Fruit fly (Drosophila melanogaster): ENCODE results near the gene CG15429.

CG15429 gene

DNA sequence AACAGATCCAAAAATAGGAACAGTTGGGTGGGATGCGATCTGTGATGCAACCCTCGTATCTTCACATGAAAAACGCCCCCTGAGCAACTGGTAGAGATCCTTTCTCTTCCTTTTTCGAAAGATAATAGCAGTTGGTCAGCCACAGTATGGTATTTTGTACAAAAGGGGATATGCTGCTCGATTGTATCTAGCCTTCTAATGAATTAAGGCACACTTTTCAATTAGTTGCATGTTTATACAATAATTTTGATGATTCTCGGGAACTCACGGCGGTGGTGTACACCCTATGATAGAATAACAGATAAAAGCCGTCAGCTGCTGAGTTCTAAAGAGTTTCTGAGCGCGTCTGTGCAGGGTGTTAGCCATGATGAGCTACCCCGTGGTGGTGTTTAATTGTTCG lies 3.1 kb upstream of the CG15429 start:
- no peak for TF ChIP-seq CTCF (optimal IDR thresholded peaks at IDR 0.05)
- TF ChIP-seq CG8478 (optimal IDR thresholded peaks at IDR 0.05): no peak

DNA sequence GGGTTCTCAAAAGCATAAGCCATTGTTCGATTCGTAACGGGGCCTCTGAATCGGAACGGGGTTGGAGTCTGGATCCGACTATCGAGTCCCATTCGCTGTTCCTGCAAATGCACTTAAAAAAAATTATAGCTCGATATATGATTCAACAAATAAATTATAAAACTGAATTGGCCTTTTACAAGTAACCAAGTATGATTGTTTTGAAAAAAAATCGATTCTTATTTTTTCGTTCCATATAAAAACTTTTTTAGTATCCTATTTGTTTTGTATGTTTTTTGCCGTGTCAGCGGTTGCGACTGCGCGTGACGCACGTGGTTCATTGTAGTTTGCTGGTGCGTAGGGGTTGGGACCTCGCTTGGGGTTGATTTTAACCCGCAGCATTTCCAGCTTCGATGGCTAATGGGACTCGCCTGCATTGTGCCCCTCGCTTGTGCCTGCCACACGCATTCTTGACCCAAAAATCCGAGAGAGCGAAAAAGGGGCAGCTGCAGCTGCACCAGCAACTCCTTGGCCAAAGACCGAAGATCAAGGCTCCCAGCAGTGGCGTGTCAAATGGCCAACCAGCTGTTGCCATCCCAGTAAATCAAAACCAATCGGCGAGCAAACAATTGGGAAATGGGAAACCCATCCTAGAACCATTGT lies 2.0 kb upstream of the CG15429 start:
- TF ChIP-seq CG8478 (optimal IDR thresholded peaks at IDR 0.05): no peak
- TF ChIP-seq CTCF (optimal IDR thresholded peaks at IDR 0.05): no peak

DNA sequence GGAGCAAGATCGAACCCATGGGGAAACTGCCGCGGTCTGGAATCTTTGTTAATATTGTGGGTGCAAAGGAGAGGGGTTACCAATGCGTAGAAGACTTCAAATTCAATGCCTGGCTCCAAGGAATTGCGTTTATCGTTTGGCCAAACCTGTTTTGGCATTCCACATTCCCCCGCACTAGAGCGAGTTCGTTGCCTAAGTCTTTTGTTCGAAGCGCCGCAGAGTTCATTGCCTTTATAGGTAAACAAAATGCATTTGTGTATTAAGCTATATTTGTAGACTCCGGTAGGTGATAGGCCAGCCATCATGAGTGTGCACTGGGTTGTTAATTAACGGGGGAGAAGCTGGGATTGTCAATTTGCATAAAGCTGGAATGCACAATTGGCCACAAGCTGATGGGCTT lies 2.3 kb downstream of the CG15429 start:
- TF ChIP-seq CTCF (optimal IDR thresholded peaks at IDR 0.05) (no peak), CG8478 (optimal IDR thresholded peaks at IDR 0.05) (no peak)

DNA sequence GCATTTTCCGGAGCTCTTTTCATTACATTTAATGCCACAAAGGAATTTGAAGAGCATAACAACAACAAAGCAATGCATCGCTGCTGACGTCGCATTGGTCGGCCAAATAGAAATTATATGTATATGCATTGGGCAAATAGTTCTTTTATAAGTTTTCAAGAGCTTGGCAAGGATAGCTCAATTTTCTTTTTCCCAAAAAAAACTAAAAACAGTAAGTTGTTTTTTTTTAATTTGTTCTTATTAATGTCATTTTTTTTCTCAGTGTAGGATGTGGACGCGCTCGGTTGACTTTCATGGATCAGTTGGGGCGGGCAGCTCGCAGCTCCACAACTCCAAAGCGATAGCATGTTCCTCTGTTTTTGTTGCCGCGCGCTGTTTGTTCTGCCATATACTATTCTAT lies 6.4 kb downstream of the CG15429 start:
- no peak for TF ChIP-seq CG8478 (optimal IDR thresholded peaks at IDR 0.05)
- no peak for TF ChIP-seq CTCF (optimal IDR thresholded peaks at IDR 0.05)

DNA sequence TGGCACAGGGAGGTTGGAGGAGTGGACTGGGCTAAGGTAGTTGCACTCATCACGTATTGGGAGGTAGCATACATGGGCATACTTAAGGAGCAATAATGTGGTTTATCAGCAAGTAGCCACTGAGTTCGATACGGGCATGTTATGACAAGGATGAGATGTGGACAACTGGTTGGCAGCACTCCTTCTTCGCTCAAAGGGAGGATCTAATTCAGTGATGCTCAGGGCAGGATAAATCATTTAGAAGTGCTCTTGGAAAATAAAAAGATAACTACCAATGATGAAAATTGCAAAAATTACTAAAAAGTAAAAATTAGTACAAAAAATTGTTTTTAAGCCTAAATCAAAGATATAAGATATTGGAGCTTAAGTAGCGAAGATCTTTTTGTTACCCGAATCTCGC lies 8.1 kb downstream of the CG15429 start:
- TF ChIP-seq CTCF (optimal IDR thresholded peaks at IDR 0.05) (no peak), CG8478 (optimal IDR thresholded peaks at IDR 0.05) (no peak)

DNA sequence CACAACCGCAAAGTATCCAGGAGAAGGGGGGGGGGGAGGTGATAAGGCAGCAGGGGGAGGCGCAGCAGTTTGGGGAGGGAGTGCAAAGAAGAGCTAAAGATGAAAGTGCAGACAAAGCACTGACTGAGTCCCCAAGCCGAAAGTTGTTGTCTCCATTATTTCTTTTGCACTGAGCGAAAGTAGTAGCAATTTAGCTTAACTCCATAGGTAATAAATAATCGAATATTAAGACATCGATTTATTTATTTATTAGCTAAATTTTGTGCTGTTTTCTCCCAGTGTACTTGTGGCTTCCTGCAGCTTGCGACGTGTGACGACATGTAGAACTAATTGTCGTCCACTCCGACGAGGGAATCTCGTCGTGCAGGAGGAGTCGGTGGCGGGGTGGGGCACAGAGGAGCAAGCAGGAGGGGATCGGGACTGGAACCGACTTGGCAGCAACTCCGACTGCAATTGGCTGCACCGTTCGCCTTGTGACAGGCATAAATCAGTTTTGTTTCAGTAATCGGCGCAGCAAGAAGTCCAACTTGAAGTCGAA lies 8.7 kb downstream of the CG15429 start, which contains the start of gene Traf4:
Gene Traf4, plus strand, starts transcription at position 488 of the 538 bp plus-strand sequence.
- no peak for TF ChIP-seq CG8478 (optimal IDR thresholded peaks at IDR 0.05)
- TF ChIP-seq CTCF (optimal IDR thresholded peaks at IDR 0.05): no peak

DNA sequence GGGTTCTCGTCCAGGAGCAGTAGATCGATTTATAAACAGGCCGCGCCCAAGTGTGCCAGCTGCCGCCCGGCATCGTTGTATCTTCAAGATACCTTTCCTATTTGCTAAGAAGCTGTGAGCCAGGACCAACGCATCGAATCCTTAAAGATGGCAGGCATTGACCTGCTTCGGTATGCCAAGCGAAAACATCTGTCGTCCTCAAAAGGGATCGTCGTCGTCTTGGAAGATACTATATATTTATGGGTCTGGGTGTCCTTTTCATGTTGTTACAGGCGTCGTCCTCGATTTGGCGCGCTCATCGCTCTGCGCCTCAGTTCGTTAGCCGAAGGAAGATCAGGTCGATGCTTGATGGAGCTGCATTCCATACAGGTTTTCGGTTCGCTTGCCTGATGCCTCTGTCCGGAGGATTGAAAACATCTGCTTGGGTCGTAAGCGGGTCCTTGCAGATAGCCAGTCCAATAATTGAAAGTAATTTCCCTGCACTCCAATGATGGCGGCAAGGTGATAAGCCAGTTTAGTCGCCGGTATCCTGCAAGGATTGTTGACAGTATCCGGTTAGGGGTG lies 11.0 kb downstream of the CG15429 start:
- TF ChIP-seq CTCF (optimal IDR thresholded peaks at IDR 0.05) (no peak), CG8478 (optimal IDR thresholded peaks at IDR 0.05) (no peak)

DNA sequence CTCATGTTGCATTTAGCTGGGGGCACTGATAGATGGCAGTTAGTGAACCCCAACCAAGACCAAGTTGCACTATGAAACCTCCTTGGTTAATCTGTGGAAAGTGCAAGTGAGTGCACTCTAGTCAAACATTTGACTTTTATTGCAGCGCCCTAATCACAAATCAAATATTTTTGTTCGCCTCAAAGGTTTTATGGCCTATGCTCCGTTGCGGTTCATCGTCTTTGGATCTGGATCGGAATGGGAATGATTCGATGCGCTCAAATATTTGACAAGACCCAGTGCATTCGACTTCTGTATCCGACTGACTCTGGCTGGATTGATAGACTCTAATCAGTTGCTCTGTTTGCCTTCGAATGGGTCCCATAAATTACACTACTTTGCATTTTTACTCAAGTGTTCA lies 12.1 kb downstream of the CG15429 start:
- TF ChIP-seq CTCF (optimal IDR thresholded peaks at IDR 0.05) (no peak), CG8478 (optimal IDR thresholded peaks at IDR 0.05) (no peak)

DNA sequence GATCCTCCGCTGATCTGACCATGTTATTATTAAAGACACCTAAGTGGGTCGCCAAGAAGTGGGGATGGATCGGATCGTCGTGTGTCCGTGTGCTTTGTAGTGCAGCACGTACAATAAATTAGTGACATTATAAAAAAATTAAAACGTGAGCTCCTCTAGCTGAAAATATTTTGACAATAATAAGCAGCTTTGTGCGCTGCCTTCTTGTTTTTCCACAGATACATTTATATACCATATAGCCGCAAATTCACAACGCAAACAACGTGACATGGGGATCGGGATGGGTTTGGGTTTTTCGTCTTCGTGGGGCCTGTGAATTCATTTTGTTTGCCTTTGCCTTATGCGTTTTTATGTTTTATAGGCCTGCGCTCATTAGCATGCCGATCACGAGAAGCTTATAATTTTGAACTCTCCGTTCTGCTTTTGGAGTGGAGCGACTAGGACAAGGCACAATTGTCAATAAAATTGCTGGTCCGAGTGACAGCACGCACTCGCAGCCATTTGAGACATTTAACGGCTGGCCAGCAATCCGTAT lies 13.1 kb downstream of the CG15429 start:
- TF ChIP-seq CG8478 (optimal IDR thresholded peaks at IDR 0.05): no peak
- TF ChIP-seq CTCF (optimal IDR thresholded peaks at IDR 0.05): no peak

DNA sequence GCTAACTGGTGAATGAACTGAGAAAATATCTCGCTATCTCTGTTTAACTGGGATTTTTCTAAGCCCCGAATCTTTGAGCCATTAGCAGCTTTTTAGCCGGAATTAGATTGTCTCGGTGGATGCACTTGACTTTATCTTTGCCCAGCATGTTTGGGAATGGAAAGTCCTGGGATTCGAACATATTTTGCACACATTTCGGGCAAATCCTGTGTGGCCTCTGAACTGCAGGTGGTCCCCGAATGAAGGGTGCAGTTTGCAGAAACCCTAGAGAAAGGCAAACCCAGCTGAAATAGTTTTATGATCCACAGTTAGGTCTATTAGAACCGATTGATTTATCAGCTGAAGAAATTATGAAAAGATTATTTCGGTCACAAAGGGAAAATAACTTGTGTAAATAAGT lies 13.9 kb downstream of the CG15429 start:
- TF ChIP-seq CTCF (optimal IDR thresholded peaks at IDR 0.05) (no peak), CG8478 (optimal IDR thresholded peaks at IDR 0.05) (no peak)

DNA sequence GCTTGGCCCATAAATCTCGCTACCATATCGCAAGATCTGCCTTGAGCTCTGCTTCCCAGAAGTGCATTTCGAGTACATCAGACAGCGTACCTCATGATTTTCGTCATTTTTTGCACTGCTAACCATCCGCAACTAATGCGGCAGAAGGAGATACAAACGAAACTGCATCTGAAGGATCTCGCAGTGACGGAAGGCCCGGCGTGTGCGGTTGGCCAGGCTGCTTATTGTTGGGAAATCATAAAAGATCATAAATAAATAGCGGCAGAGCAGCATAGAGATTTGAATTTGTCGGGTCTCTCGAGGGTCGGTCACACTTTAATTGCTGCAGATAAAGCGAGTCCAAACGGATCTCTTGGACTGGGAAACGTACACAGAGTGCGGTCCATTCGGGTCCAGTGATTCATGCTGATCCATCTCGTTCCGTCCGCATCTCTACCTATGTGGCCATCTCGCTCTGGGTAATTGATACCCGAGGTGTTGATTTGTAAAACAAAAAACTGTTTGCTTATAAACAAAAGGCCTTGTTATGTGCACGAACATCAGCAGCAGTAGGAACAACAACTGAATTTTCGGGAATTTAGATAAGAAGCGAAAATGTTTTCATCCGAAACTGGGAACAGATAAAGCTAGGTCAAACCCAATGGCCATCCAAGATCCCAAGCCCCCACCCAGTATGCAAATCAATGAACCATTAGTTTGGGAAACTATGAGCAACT lies 15.9 kb downstream of the CG15429 start:
- TF ChIP-seq CTCF (optimal IDR thresholded peaks at IDR 0.05) (no peak), CG8478 (optimal IDR thresholded peaks at IDR 0.05) (no peak)

DNA sequence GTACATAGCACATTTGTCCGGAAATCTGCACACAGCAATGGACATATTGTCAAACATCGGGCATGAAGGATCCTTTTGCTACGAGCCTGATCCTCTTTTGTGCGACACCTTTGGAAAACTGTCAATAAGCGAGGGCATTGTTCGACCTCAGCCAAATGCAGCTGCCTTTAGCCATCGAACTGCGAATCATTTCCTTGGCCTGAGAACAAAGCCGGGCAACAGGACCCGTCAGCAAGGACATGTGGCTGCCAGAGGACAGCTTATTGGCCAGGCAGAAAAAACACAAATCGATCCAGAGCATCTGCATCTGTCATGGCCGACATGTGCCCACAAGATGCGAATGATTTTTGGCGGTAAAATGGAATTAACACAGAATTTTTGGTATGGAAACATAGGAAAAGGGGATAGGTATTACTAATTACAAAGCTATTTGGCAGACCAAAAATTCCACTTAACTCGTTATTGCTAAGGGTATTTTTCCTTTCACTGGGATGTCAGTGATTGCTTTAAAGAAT lies 17.3 kb downstream of the CG15429 start:
- TF ChIP-seq CTCF (optimal IDR thresholded peaks at IDR 0.05): no peak
- no peak for TF ChIP-seq CG8478 (optimal IDR thresholded peaks at IDR 0.05)

DNA sequence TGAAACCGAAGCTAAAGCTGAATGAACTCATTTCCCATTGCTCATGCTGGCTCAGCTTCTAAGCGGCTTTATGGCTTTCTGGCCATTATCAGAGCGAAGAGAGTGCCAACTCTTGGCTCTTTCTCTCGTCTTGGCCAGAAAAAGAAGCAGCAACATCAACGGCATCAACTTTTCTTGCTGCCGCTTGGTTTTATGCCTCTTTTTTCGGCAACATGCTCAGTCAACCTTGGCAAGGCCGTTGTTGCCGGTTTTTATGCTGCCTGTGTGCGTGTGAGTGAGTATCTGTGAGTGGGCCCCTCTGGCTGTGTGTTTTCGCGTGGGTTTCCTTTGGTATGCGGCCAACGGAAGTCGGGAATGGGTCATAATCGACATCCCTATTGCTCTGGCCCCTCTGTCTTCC lies 17.8 kb downstream of the CG15429 start:
- TF ChIP-seq CG8478 (optimal IDR thresholded peaks at IDR 0.05) (no peak), CTCF (optimal IDR thresholded peaks at IDR 0.05) (no peak)

DNA sequence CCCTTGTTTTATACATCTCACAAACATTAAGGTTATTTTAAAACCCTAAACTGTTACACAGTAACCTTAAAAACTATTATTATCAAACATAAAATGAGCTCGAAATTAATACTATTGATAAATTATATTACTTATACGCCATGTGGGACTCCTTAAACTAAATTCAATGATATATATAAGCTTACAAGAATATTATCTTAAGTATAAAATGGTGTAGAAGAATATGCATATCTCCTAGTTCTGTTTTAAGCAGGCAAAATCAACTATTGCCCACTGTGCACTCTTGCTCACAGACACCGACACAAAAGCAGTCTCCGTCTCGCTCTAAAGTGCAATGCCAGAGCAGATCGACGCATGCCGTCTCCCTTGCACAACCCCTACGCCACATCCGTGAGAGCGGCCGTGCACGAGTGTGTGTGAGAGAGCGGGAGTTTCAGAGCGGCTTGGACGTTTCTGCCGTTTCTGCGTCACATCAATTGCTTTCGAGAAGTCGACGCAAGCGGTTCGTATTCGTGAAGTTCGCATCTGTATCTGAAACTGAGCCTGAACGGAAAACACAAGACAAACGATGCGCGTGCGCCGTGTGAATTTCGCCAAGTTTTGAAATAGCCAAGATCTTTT lies 18.9 kb downstream of the CG15429 start:
- TF ChIP-seq CTCF (optimal IDR thresholded peaks at IDR 0.05) (no peak), CG8478 (optimal IDR thresholded peaks at IDR 0.05) (no peak)

Measured in S2 (cell line).